Fruit fly (Drosophila melanogaster) whole organism, embryonic: ENCODE results near the gene Cyp4d14.

Experiments
- Aef1 ChIP-seq: fragments of 200-800 bp; sonication (Bioruptor generic); IDR thresholded peaks from 3 replicates; pipeline ENCODE4 v1.3.6; 2022; ENCODE audit warnings: missing biosample characterization, missing genetic modification characterization
- B-H1 ChIP-seq: fragments of 200-800 bp; sonication (Bioruptor generic); IDR thresholded peaks from 3 replicates; pipeline ENCODE4 v1.3.6; 2022; ENCODE audit warnings: missing biosample characterization, missing genetic modification characterization
- CG11456 ChIP-seq: fragments of 200-800 bp; sonication (Bioruptor generic); IDR thresholded peaks from 3 replicates; pipeline ENCODE4 v1.3.6; 2022; ENCODE audit warnings: missing biosample characterization, missing genetic modification characterization
- CG11560 ChIP-seq: fragments of 200-800 bp; sonication (Bioruptor generic); IDR thresholded peaks from 3 replicates; pipeline ENCODE4 v1.3.6; 2022; ENCODE audit warnings: missing biosample characterization, missing genetic modification characterization
- CG13894 ChIP-seq: fragments of 200-800 bp; sonication (Bioruptor generic); optimal IDR thresholded peaks from 3 replicates; lab custom pipeline; 2018; ENCODE audit warnings: missing biosample characterization, mild to moderate bottlenecking, missing genetic modification characterization, moderate library complexity
- CG14014 ChIP-seq: fragments of 200-800 bp; sonication (Bioruptor generic); IDR thresholded peaks from 2 replicates; pipeline ENCODE4 v1.3.6; 2022; ENCODE audit warnings: missing biosample characterization, missing genetic modification characterization
- CG15269 ChIP-seq: fragments of 200-800 bp; sonication (Bioruptor generic); optimal IDR thresholded peaks from 2 replicates; lab custom pipeline; 2018; ENCODE audit warnings: missing biosample characterization, mild to moderate bottlenecking, missing genetic modification characterization, moderate library complexity
- CG15514 ChIP-seq: fragments of 200-800 bp; sonication (Bioruptor generic); optimal IDR thresholded peaks from 3 replicates; lab custom pipeline; 2017; ENCODE audit warnings: missing biosample characterization, missing genetic modification characterization, mild to moderate bottlenecking, moderate library complexity, missing genetic modification reagents
- CG1603 ChIP-seq: fragments of 200-800 bp; sonication (Bioruptor generic); optimal IDR thresholded peaks from 2 replicates; lab custom pipeline; 2019; ENCODE audit warnings: missing biosample characterization, mild to moderate bottlenecking, missing genetic modification characterization, moderate library complexity
- CG16815 ChIP-seq: fragments of 200-800 bp; sonication (Bioruptor generic); optimal IDR thresholded peaks from 3 replicates; lab custom pipeline; 2017; ENCODE audit warnings: missing biosample characterization, mild to moderate bottlenecking, missing genetic modification characterization
- CG1792 ChIP-seq: fragments of 200-800 bp; sonication (Bioruptor generic); optimal IDR thresholded peaks from 2 replicates; lab custom pipeline; 2016; ENCODE audit warnings: missing biosample characterization, missing genetic modification characterization
- CG18262 ChIP-seq: fragments of 200-800 bp; optimal IDR thresholded peaks from 3 replicates; lab custom pipeline; 2019; ENCODE audit warnings: missing biosample characterization, mild to moderate bottlenecking, missing genetic modification characterization, moderate library complexity
- CG32772 ChIP-seq: fragments of 200-800 bp; sonication (Bioruptor generic); IDR thresholded peaks from 2 replicates; pipeline ENCODE4 v1.3.6; 2022; ENCODE audit warnings: missing biosample characterization, missing genetic modification characterization
- CG3407 ChIP-seq: fragments of 200-800 bp; sonication (Bioruptor generic); optimal IDR thresholded peaks from 2 replicates; lab custom pipeline; 2018; ENCODE audit warnings: missing biosample characterization, mild to moderate bottlenecking, missing genetic modification characterization
- CG5245 ChIP-seq: fragments of 200-800 bp; sonication (Bioruptor generic); optimal IDR thresholded peaks from 3 replicates; lab custom pipeline; 2016; ENCODE audit warnings: missing biosample characterization, missing genetic modification characterization
- CG6175 ChIP-seq: fragments of 200-800 bp; sonication (Bioruptor generic); IDR thresholded peaks from 3 replicates; pipeline ENCODE4 v1.3.6; 2022; ENCODE audit warnings: missing biosample characterization, missing genetic modification characterization
- CG6254 ChIP-seq: fragments of 200-800 bp; sonication (Bioruptor generic); optimal IDR thresholded peaks from 3 replicates; lab custom pipeline; 2017; ENCODE audit warnings: mild to moderate bottlenecking, missing biosample characterization, missing genetic modification reagents, missing genetic modification characterization
- CG9437 ChIP-seq: fragments of 200-800 bp; sonication (Bioruptor generic); optimal IDR thresholded peaks from 2 replicates; lab custom pipeline; 2018; ENCODE audit warnings: missing biosample characterization, mild to moderate bottlenecking, missing genetic modification characterization
- Dek ChIP-seq: fragments of 200-800 bp; sonication (Bioruptor generic); optimal IDR thresholded peaks from 3 replicates; lab custom pipeline; 2019; ENCODE audit warnings: missing biosample characterization, mild to moderate bottlenecking, missing genetic modification characterization, moderate library complexity
- Doc3 ChIP-seq: fragments of 200-800 bp; sonication (Bioruptor generic); IDR thresholded peaks from 3 replicates; pipeline ENCODE4 v1.3.6; 2022; ENCODE audit warnings: missing biosample characterization, missing genetic modification characterization; ENCODE audit not compliant: partially characterized antibody
- ERR ChIP-seq: fragments of 200-800 bp; sonication (Bioruptor generic); optimal IDR thresholded peaks from 2 replicates; lab custom pipeline; 2016; ENCODE audit warnings: missing biosample characterization, missing genetic modification characterization
- Fer2 ChIP-seq: fragments of 200-800 bp; sonication (Bioruptor generic); optimal IDR thresholded peaks from 2 replicates; lab custom pipeline; 2018; ENCODE audit warnings: missing biosample characterization, mild to moderate bottlenecking, missing genetic modification characterization, moderate library complexity
- Fer3 ChIP-seq: fragments of 200-800 bp; sonication (Bioruptor generic); optimal IDR thresholded peaks from 2 replicates; lab custom pipeline; 2018; ENCODE audit warnings: missing biosample characterization, mild to moderate bottlenecking, missing genetic modification characterization, moderate library complexity
- Gsc ChIP-seq: fragments of 200-800 bp; sonication (Bioruptor generic); IDR thresholded peaks from 2 replicates; pipeline ENCODE4 v1.3.6; 2022; ENCODE audit warnings: missing biosample characterization, missing genetic modification characterization
- HLH3B ChIP-seq: fragments of 200-800 bp; sonication (Bioruptor generic); IDR thresholded peaks from 2 replicates; pipeline ENCODE4 v1.3.6; 2022; ENCODE audit warnings: missing biosample characterization, missing genetic modification characterization
- HLHmδ ChIP-seq: fragments of 200-800 bp; sonication (Bioruptor generic); optimal IDR thresholded peaks from 2 replicates; lab custom pipeline; 2018; ENCODE audit warnings: missing biosample characterization, mild to moderate bottlenecking, missing genetic modification characterization, moderate library complexity
- Rfx ChIP-seq: fragments of 200-800 bp; sonication (Bioruptor generic); IDR thresholded peaks from 2 replicates; pipeline ENCODE4 v1.3.6; 2022; ENCODE audit warnings: missing biosample characterization, missing genetic modification characterization
- Six4 ChIP-seq: fragments of 200-800 bp; sonication (Bioruptor generic); optimal IDR thresholded peaks from 2 replicates; lab custom pipeline; 2016; ENCODE audit warnings: missing biosample characterization, missing genetic modification characterization
- TFAM ChIP-seq: fragments of 200-800 bp; sonication (Bioruptor generic); optimal IDR thresholded peaks from 2 replicates; lab custom pipeline; 2017; ENCODE audit warnings: missing biosample characterization, missing genetic modification characterization, inconsistent platforms
- Taf1 ChIP-seq: fragments of 200-800 bp; sonication (Bioruptor generic); IDR thresholded peaks from 2 replicates; pipeline ENCODE4 v1.3.6; 2022; ENCODE audit warnings: missing biosample characterization, missing genetic modification characterization
- Trl ChIP-seq, 3 experiments: fragments of >200 bp in 2 of 3; fragments of 200-800 bp in 1 of 3; sonication (Bioruptor generic) in 1 of 3; optimal IDR thresholded peaks; 2 replicates in 1 of 3; 3 replicates in 2 of 3; lab custom pipeline; 2016 to 2017; ENCODE audit warnings: missing biosample characterization in 1 of 3, missing genetic modification characterization in 1 of 3
- amos ChIP-seq: fragments of 200-800 bp; sonication (Bioruptor generic); IDR thresholded peaks from 2 replicates; pipeline ENCODE4 v1.3.6; 2022; ENCODE audit warnings: missing biosample characterization, missing genetic modification characterization; ENCODE audit not compliant: partially characterized antibody
- bowl ChIP-seq: fragments of 200-800 bp; sonication (Bioruptor generic); IDR thresholded peaks from 2 replicates; pipeline ENCODE4 v1.3.6; 2022; ENCODE audit warnings: missing biosample characterization, missing genetic modification characterization
- cad ChIP-seq: fragments of >200 bp; optimal IDR thresholded peaks from 2 replicates; lab custom pipeline; 2017; ENCODE audit warnings: missing biosample characterization, missing genetic modification characterization
- cato ChIP-seq: fragments of 200-800 bp; sonication (Bioruptor generic); optimal IDR thresholded peaks from 2 replicates; lab custom pipeline; 2016; ENCODE audit warnings: missing biosample characterization, missing genetic modification characterization, borderline replicate concordance
- fd96Cb ChIP-seq: fragments of 200-800 bp; sonication (Bioruptor generic); optimal IDR thresholded peaks from 2 replicates; lab custom pipeline; 2018; ENCODE audit warnings: missing biosample characterization, mild to moderate bottlenecking, missing genetic modification characterization, moderate library complexity
- gcm2 ChIP-seq: fragments of 200-800 bp; sonication (Bioruptor generic); optimal IDR thresholded peaks from 2 replicates; lab custom pipeline; 2016; ENCODE audit warnings: missing biosample characterization, missing genetic modification characterization
- grn ChIP-seq: fragments of 200-800 bp; sonication (Bioruptor generic); optimal IDR thresholded peaks from 3 replicates; lab custom pipeline; 2017; ENCODE audit warnings: missing biosample characterization, missing genetic modification characterization
- ham ChIP-seq: fragments of 200-800 bp; sonication (Bioruptor generic); IDR thresholded peaks from 2 replicates; pipeline ENCODE4 v1.3.6; 2022; ENCODE audit warnings: missing biosample characterization, missing genetic modification characterization
- insv ChIP-seq, 2 experiments: fragments of 200-800 bp; sonication (Bioruptor generic); optimal IDR thresholded peaks; 3 replicates each; lab custom pipeline; 2016 to 2018; ENCODE audit warnings: missing biosample characterization in 2 of 2, missing genetic modification characterization in 2 of 2
- lmd ChIP-seq: fragments of 200-800 bp; sonication (Bioruptor generic); IDR thresholded peaks from 2 replicates; pipeline ENCODE4 v1.3.6; 2022; ENCODE audit warnings: missing biosample characterization, missing genetic modification characterization
- odd ChIP-seq: fragments of 200-800 bp; sonication (Bioruptor generic); optimal IDR thresholded peaks from 2 replicates; lab custom pipeline; 2017; ENCODE audit warnings: missing biosample characterization, mild to moderate bottlenecking, missing genetic modification characterization
- otp ChIP-seq: fragments of 200-800 bp; sonication (Bioruptor generic); IDR thresholded peaks from 3 replicates; pipeline ENCODE4, ENCODE4 v1.3.6; 2022; ENCODE audit warnings: missing biosample characterization, missing genetic modification characterization
- ranshi ChIP-seq: fragments of 200-800 bp; sonication (Bioruptor generic); IDR thresholded peaks from 2 replicates; pipeline ENCODE4 v1.3.6; 2022; ENCODE audit warnings: missing biosample characterization, missing genetic modification characterization
- schlank ChIP-seq: fragments of 200-800 bp; sonication (Bioruptor generic); optimal IDR thresholded peaks from 2 replicates; lab custom pipeline; 2018; ENCODE audit warnings: missing biosample characterization, mild to moderate bottlenecking, missing genetic modification characterization
- scrt ChIP-seq: fragments of 200-800 bp; sonication (Bioruptor generic); optimal IDR thresholded peaks from 2 replicates; lab custom pipeline; 2018; ENCODE audit warnings: missing biosample characterization, mild to moderate bottlenecking, missing genetic modification characterization, moderate library complexity
- slp2 ChIP-seq: fragments of 200-800 bp; sonication (Bioruptor generic); optimal IDR thresholded peaks from 2 replicates; lab custom pipeline; 2016; ENCODE audit warnings: missing biosample characterization, missing genetic modification characterization
- ssp ChIP-seq: fragments of 200-800 bp; sonication (Bioruptor generic); IDR thresholded peaks from 2 replicates; pipeline ENCODE4 v1.3.6; 2022; ENCODE audit warnings: missing biosample characterization, missing genetic modification characterization
- tna ChIP-seq: fragments of 200-800 bp; sonication (Bioruptor generic); IDR thresholded peaks from 2 replicates; pipeline ENCODE4 v1.3.6; 2022; ENCODE audit warnings: missing biosample characterization, missing genetic modification characterization; ENCODE audit not compliant: partially characterized antibody
- yki ChIP-seq: fragments of >200 bp; optimal IDR thresholded peaks from 3 replicates; lab custom pipeline; 2018

Gene Cyp4d14

dm6 chrX:2134226-2134880, 40.8 kb downstream of the Cyp4d14 start:
- TF ChIP-seq slp2 (peak; percentile 29), ranshi (peak; percentile 72), odd (GFP tag; lab: Kevin White, UChicago) (peak; percentile 37), CG16815 (GFP tag; lab: Kevin White, UChicago) (peak; percentile 66), tna (no peak), CG1603 (tag; lab: Kevin White, UChicago) (peak; percentile 86), Fer2 (tag; lab: Kevin White, UChicago) (no peak), ssp (peak; percentile 40), schlank (tag; lab: Kevin White, UChicago) (no peak), Doc3 (GFP tag; lab: Robert Waterston, UW) (no peak), cad (no peak), CG14014 (GFP tag; lab: Robert Waterston, UW) (peak; percentile 56; the same call in 1 of the 2 replicates), TFAM (GFP tag; lab: Kevin White, UChicago) (no peak), ERR (GFP tag; lab: Kevin White, UChicago) (peak; percentile 32), Gsc (GFP tag; lab: Robert Waterston, UW) (no peak), Six4 (GFP tag; lab: Kevin White, UChicago) (peak; percentile 50), CG9437 (GFP tag; lab: Kevin White, UChicago) (peak; percentile 25), Rfx (GFP tag; lab: Robert Waterston, UW) (peak; percentile 39), CG15269 (tag; lab: Kevin White, UChicago) (peak; percentile 63), fd96Cb (tag; lab: Kevin White, UChicago) (peak; percentile 76), bowl (GFP tag; lab: Robert Waterston, UW) (no peak), grn (GFP tag; lab: Kevin White, UChicago) (no peak), amos (GFP tag; lab: Robert Waterston, UW) (no peak), CG1792 (GFP tag; lab: Kevin White, UChicago) (peak; percentile 58), lmd (GFP tag; lab: Robert Waterston, UW) (peak; percentile 55), CG11456 (peak; percentile 58; the same call in 1 of the 3 replicates), scrt (GFP tag; lab: Kevin White, UChicago) (peak; percentile 65), CG18262 (tag; lab: Kevin White, UChicago) (peak; percentile 78), B-H1 (GFP tag; lab: Robert Waterston, UW) (peak; percentile 21; the same call in 2 of the 3 replicates), Taf1 (GFP tag; lab: Robert Waterston, UW) (peak; percentile 22; the same call in 1 of the 2 replicates), CG11560 (no peak), CG32772 (GFP tag; lab: Robert Waterston, UW) (no peak), ham (GFP tag; lab: Robert Waterston, UW) (no peak), CG6254 (GFP tag; lab: Kevin White, UChicago) (peak; percentile 66), Fer3 (peak; percentile 61), otp (peak; percentile 49; the same call in 1 of the 3 replicates), cato (GFP tag; lab: Kevin White, UChicago) (peak; percentile 34), HLHmδ (no peak), yki (no peak), CG6175 (GFP tag; lab: Robert Waterston, UW) (0 out of 3 replicates have a peak, but pooled peaks have one; percentile 17), CG5245 (GFP tag; lab: Kevin White, UChicago) (peak; percentile 45), gcm2 (GFP tag; lab: Kevin White, UChicago) (no peak), CG13894 (tag; lab: Kevin White, UChicago) (no peak), CG15514 (GFP tag; lab: Kevin White, UChicago) (peak; percentile 55), Dek (tag; lab: Kevin White, UChicago) (peak; percentile 42), HLH3B (GFP tag; lab: Robert Waterston, UW) (peak; percentile 74), CG3407 (GFP tag; lab: Kevin White, UChicago) (peak; percentile 28), Trl (optimal IDR thresholded peaks at IDR 0.05; lab: Kevin White, UChicago) (no peak), Trl (GFP tag; optimal IDR thresholded peaks at IDR 0.05; lab: Kevin White, UChicago) (peak; percentile 43), insv (GFP tag; optimal IDR thresholded peaks at IDR 0.05; lab: Kevin White, UChicago) (no peak), Aef1 (GFP tag; lab: Robert Waterston, UW) (peak; percentile 29; the same call in 2 of the 3 replicates)
